Worm (Caenorhabditis elegans) whole organism, L1 larva: ENCODE data around the gene abu-14.
A peak's percentile ranks its signal among the peaks of the same experiment; 100 is the strongest.

Experiments used
- C16A3.4 ChIP-seq: fragments of 150-350 bp; optimal IDR thresholded peaks from 2 replicates; lab custom pipeline; 2014; ENCODE audit warnings: missing biosample characterization, missing genetic modification characterization
- Y116A8C.19 ChIP-seq: sonication (generic microtip); optimal IDR thresholded peaks from 2 replicates; lab custom pipeline; 2016; ENCODE audit warnings: missing compliant biosample characterization, missing genetic modification characterization, borderline replicate concordance
- alr-1 ChIP-seq: fragments of 200-800 bp; sonication (Bioruptor generic); optimal IDR thresholded peaks from 2 replicates; lab custom pipeline; 2018; ENCODE audit warnings: borderline replicate concordance, mild to moderate bottlenecking, missing genetic modification characterization, missing compliant biosample characterization
- blmp-1 ChIP-seq: fragments of 150-350 bp; optimal IDR thresholded peaks from 2 replicates; lab custom pipeline; 2014; ENCODE audit warnings: missing biosample characterization, missing genetic modification characterization
- ces-1 ChIP-seq: fragments of 150-350 bp; optimal IDR thresholded peaks from 2 replicates; lab custom pipeline; 2014; ENCODE audit warnings: missing biosample characterization, missing genetic modification reagents, missing genetic modification characterization
- dpl-1 ChIP-seq, 3 experiments: fragments of 150-350 bp in 2 of 3; sonication (generic microtip) in 1 of 3; optimal IDR thresholded peaks; 2 replicates each; lab custom pipeline; 2014 to 2017; ENCODE audit warnings: missing biosample characterization in 3 of 3, missing genetic modification characterization in 3 of 3, missing genetic modification reagents in 3 of 3
- dsc-1 ChIP-seq: sonication (generic microtip); optimal IDR thresholded peaks from 2 replicates; lab custom pipeline; 2016; ENCODE audit warnings: mild to moderate bottlenecking, missing genetic modification characterization, missing compliant biosample characterization
- efl-3 ChIP-seq: fragments of 200-800 bp; sonication (Bioruptor generic); optimal IDR thresholded peaks from 2 replicates; lab custom pipeline; 2018; ENCODE audit warnings: mild to moderate bottlenecking, missing genetic modification characterization, missing compliant biosample characterization
- elt-2 ChIP-seq: sonication (generic microtip); optimal IDR thresholded peaks from 2 replicates; lab custom pipeline; 2016; ENCODE audit warnings: missing genetic modification characterization, mild to moderate bottlenecking, inconsistent platforms, missing compliant biosample characterization, missing genetic modification reagents
- elt-3 ChIP-seq, 6 experiments: fragments of 150-350 bp in 1 of 6; sonication (generic microtip); optimal IDR thresholded peaks; 2 replicates each; lab custom pipeline; 2017 to 2018; ENCODE audit warnings: missing biosample characterization in 6 of 6, missing genetic modification characterization in 6 of 6, inconsistent platforms in 1 of 6
- ets-5 ChIP-seq: fragments of 200-800 bp; sonication (Bioruptor generic); IDR thresholded peaks from 2 replicates; pipeline ENCODE4 v1.3.6; 2022; ENCODE audit warnings: missing genetic modification characterization, missing compliant biosample characterization
- fkh-4 ChIP-seq: sonication (generic microtip); optimal IDR thresholded peaks from 2 replicates; lab custom pipeline; 2016; ENCODE audit warnings: missing compliant biosample characterization, missing genetic modification characterization, borderline replicate concordance
- fos-1 ChIP-seq: fragments of 150-350 bp; optimal IDR thresholded peaks from 2 replicates; lab custom pipeline; 2014; ENCODE audit warnings: missing biosample characterization, missing genetic modification characterization
- grh-1 ChIP-seq: fragments of 200-800 bp; sonication (Bioruptor generic); IDR thresholded peaks from 2 replicates; pipeline ENCODE4 v1.3.6; 2022; ENCODE audit warnings: missing genetic modification reagents, missing genetic modification characterization, missing compliant biosample characterization
- hlh-17 ChIP-seq: fragments of 200-800 bp; sonication (Bioruptor generic); optimal IDR thresholded peaks from 2 replicates; lab custom pipeline; 2018; ENCODE audit warnings: missing genetic modification characterization, mild to moderate bottlenecking, missing compliant biosample characterization, moderate library complexity, borderline replicate concordance
- hlh-4 ChIP-seq: sonication (generic microtip); optimal IDR thresholded peaks from 2 replicates; lab custom pipeline; 2016; ENCODE audit warnings: mild to moderate bottlenecking, missing genetic modification characterization, missing compliant biosample characterization
- lin-13 ChIP-seq: fragments of 150-350 bp; optimal IDR thresholded peaks from 2 replicates; lab custom pipeline; 2014; ENCODE audit warnings: missing biosample characterization, missing genetic modification reagents, missing genetic modification characterization
- lin-14 ChIP-seq: fragments of 200-800 bp; sonication (Bioruptor generic); optimal IDR thresholded peaks from 2 replicates; lab custom pipeline; 2018; ENCODE audit warnings: mild to moderate bottlenecking, missing genetic modification characterization, moderate library complexity, missing compliant biosample characterization
- lin-15B ChIP-seq: fragments of 150-350 bp; sonication (generic microtip); optimal IDR thresholded peaks from 3 replicates; lab custom pipeline; 2014; ENCODE audit warnings: missing biosample characterization, missing genetic modification characterization
- lin-35 ChIP-seq, 2 experiments: fragments of 150-350 bp; optimal IDR thresholded peaks; 2 replicates each; lab custom pipeline; 2014; ENCODE audit warnings: missing biosample characterization in 2 of 2, missing genetic modification characterization in 2 of 2, missing genetic modification reagents in 2 of 2
- lir-3 ChIP-seq: sonication (generic microtip); optimal IDR thresholded peaks from 2 replicates; lab custom pipeline; 2016; ENCODE audit warnings: mild to moderate bottlenecking, missing genetic modification characterization, moderate library complexity, missing compliant biosample characterization; ENCODE audit not compliant: poor library complexity
- lsy-2 ChIP-seq, 2 experiments: fragments of 150-350 bp; optimal IDR thresholded peaks; 2 replicates each; lab custom pipeline; 2014; ENCODE audit warnings: missing biosample characterization in 2 of 2, missing genetic modification characterization in 2 of 2
- mef-2 ChIP-seq: fragments of 150-350 bp; optimal IDR thresholded peaks from 2 replicates; lab custom pipeline; 2014; ENCODE audit warnings: missing biosample characterization, missing genetic modification characterization
- mep-1 ChIP-seq: fragments of 150-350 bp; optimal IDR thresholded peaks from 2 replicates; lab custom pipeline; 2014; ENCODE audit warnings: missing biosample characterization, missing genetic modification characterization
- nhr-11 ChIP-seq: fragments of 150-350 bp; optimal IDR thresholded peaks from 2 replicates; lab custom pipeline; 2014; ENCODE audit warnings: missing biosample characterization, missing genetic modification characterization
- nhr-20 ChIP-seq: sonication (generic microtip); optimal IDR thresholded peaks from 2 replicates; lab custom pipeline; 2016; ENCODE audit warnings: mild to moderate bottlenecking, missing genetic modification characterization, missing compliant biosample characterization
- nhr-237 ChIP-seq: fragments of 150-350 bp; optimal IDR thresholded peaks from 2 replicates; lab custom pipeline; 2014; ENCODE audit warnings: missing biosample characterization, missing genetic modification characterization
- nhr-28 ChIP-seq: fragments of 150-350 bp; optimal IDR thresholded peaks from 2 replicates; lab custom pipeline; 2014; ENCODE audit warnings: missing biosample characterization, missing genetic modification characterization
- nhr-71 ChIP-seq: sonication (generic microtip); optimal IDR thresholded peaks from 2 replicates; lab custom pipeline; 2016; ENCODE audit warnings: mild to moderate bottlenecking, missing genetic modification characterization, moderate library complexity, missing compliant biosample characterization
- nhr-76 ChIP-seq: sonication (generic microtip); optimal IDR thresholded peaks from 2 replicates; lab custom pipeline; 2017; ENCODE audit warnings: missing biosample characterization, missing genetic modification characterization
- nhr-90 ChIP-seq: sonication (generic microtip); optimal IDR thresholded peaks from 2 replicates; lab custom pipeline; 2016; ENCODE audit warnings: mild to moderate bottlenecking, missing genetic modification characterization, missing compliant biosample characterization; ENCODE audit not compliant: poor library complexity
- pax-3 ChIP-seq: fragments of 200-800 bp; sonication (Bioruptor generic); optimal IDR thresholded peaks from 2 replicates; lab custom pipeline; 2018; ENCODE audit warnings: mild to moderate bottlenecking, missing genetic modification characterization, moderate library complexity, missing compliant biosample characterization
- pqm-1 ChIP-seq: sonication (generic microtip); optimal IDR thresholded peaks from 3 replicates; lab custom pipeline; 2017; ENCODE audit warnings: missing biosample characterization, missing genetic modification characterization
- skn-1 ChIP-seq: fragments of 150-350 bp; optimal IDR thresholded peaks from 2 replicates; lab custom pipeline; 2014; ENCODE audit warnings: missing biosample characterization, missing genetic modification characterization
- snu-23 ChIP-seq: sonication (generic microtip); optimal IDR thresholded peaks from 2 replicates; lab custom pipeline; 2016; ENCODE audit warnings: missing genetic modification characterization, missing compliant biosample characterization
- sox-4 ChIP-seq: sonication (generic microtip); optimal IDR thresholded peaks from 2 replicates; lab custom pipeline; 2016; ENCODE audit warnings: missing genetic modification characterization, missing compliant biosample characterization
- sptf-1 ChIP-seq: fragments of 150-350 bp; optimal IDR thresholded peaks from 2 replicates; lab custom pipeline; 2014; ENCODE audit warnings: missing biosample characterization, missing genetic modification characterization
- swsn-7 ChIP-seq: sonication (generic microtip); optimal IDR thresholded peaks from 2 replicates; lab custom pipeline; 2016; ENCODE audit warnings: missing genetic modification characterization, missing compliant biosample characterization
- tlp-1 ChIP-seq: fragments of 150-350 bp; optimal IDR thresholded peaks from 2 replicates; lab custom pipeline; 2014; ENCODE audit warnings: missing biosample characterization, missing genetic modification characterization
- unc-130 ChIP-seq: fragments of 150-350 bp; optimal IDR thresholded peaks from 2 replicates; lab custom pipeline; 2017; ENCODE audit warnings: missing biosample characterization, missing genetic modification characterization, inconsistent platforms
- unc-30 ChIP-seq: sonication (generic microtip); optimal IDR thresholded peaks from 2 replicates; lab custom pipeline; 2017; ENCODE audit warnings: missing biosample characterization, missing genetic modification characterization
- unc-62 ChIP-seq: fragments of 150-350 bp; optimal IDR thresholded peaks from 2 replicates; lab custom pipeline; 2014; ENCODE audit warnings: missing biosample characterization, missing genetic modification reagents, missing genetic modification characterization
- vab-15 ChIP-seq: sonication (generic microtip); optimal IDR thresholded peaks from 2 replicates; lab custom pipeline; 2017; ENCODE audit warnings: missing genotype, mild to moderate bottlenecking, missing genetic modification characterization, missing compliant biosample characterization

abu-14 gene

DNA sequence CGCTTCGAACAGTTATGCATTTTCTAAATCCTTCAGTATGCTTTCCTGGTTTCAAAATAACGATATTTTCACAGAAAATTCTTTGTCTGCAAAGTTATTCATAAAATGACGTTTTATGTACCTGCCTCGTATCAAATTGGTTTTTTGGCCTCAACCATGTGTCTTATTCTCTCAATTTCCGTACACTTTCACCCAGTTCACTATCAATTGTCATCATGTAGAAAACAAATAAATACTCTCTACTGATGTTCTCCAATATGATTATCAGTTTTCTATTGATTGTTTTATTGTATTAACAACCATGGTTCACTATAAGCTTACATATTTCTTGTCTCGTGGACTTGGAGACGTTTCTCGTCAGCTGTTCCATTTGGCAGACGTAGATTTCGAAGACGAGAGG, 4.2 kb upstream of the abu-14 start, which contains the start of gene gst-13:
TSS of gene gst-13 (plus strand) at position 218 of the 400 bp plus-strand sequence.
- no peak for TF ChIP-seq swsn-7 (tag; lab: Kevin White, UChicago)
- no peak for TF ChIP-seq pax-3 (tag; lab: Kevin White, UChicago)
- peak in 2 of 6 experiments; percentile 8 to 46 for TF ChIP-seq elt-3 (tag; optimal IDR thresholded peaks at IDR 0.05; lab: Kevin White, UChicago)
- peak; percentile 64 for TF ChIP-seq lin-14 (GFP tag; lab: Kevin White, UChicago)
- TF ChIP-seq lin-35 (GFP tag; optimal IDR thresholded peaks at IDR 0.05; lab: Kevin White, UChicago) = peak in 1 of 2 experiments; percentile 34
- TF ChIP-seq nhr-237 (tag; lab: Kevin White, UChicago) = no peak
- TF ChIP-seq vab-15 = no peak
- no peak for TF ChIP-seq grh-1 (GFP tag; lab: Robert Waterston, UW)
- TF ChIP-seq unc-30 (tag; lab: Kevin White, UChicago) = no peak
- TF ChIP-seq mef-2 (tag; lab: Kevin White, UChicago) = no peak
- TF ChIP-seq hlh-4 (tag; lab: Kevin White, UChicago) = no peak
- TF ChIP-seq Y116A8C.19 (tag; lab: Kevin White, UChicago) = no peak
- TF ChIP-seq pqm-1 = no peak
- TF ChIP-seq snu-23 (GFP tag; lab: Kevin White, UChicago) = no peak
- TF ChIP-seq blmp-1 (tag; lab: Kevin White, UChicago) = peak; percentile 64
- peak; percentile 6 for TF ChIP-seq nhr-71 (tag; lab: Kevin White, UChicago)
- peak; percentile 61 for TF ChIP-seq elt-2 (tag; lab: Kevin White, UChicago)
- no peak for TF ChIP-seq sox-4
- no peak for TF ChIP-seq fos-1 (tag; lab: Kevin White, UChicago)
- TF ChIP-seq mep-1 = no peak
- peak; percentile 39 for TF ChIP-seq nhr-20 (tag; lab: Kevin White, UChicago)
- no peak for TF ChIP-seq lin-15B (tag; lab: Kevin White, UChicago)
- TF ChIP-seq skn-1 (tag; lab: Kevin White, UChicago) = peak; percentile 67
- TF ChIP-seq ets-5 = no peak
- no peak for TF ChIP-seq lin-13 (GFP tag; lab: Kevin White, UChicago)
- TF ChIP-seq dsc-1 (tag; lab: Kevin White, UChicago) = no peak
- no peak for TF ChIP-seq hlh-17 (GFP tag; lab: Kevin White, UChicago)
- TF ChIP-seq nhr-76 (tag; lab: Kevin White, UChicago) = no peak
- TF ChIP-seq C16A3.4 (tag; lab: Kevin White, UChicago) = no peak
- TF ChIP-seq efl-3 = no peak

DNA sequence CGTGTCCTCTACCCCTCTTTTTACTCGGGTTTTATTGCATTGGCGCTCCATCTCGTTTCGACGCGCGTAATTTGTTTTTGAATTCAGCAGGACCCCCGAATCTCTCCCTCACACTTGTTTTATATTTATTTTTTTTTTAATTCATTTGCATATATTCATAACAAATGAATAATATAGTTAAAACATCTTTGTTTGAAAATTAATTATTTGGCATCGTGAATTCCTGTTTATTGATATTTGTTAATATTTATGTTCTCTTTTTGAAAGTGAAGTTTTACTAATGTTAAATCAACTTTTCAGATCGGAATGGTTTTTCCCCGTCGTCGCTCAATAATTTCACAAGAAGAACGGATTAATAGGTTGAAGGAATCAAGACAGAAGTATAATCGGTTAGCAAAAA, 4.0 kb downstream of the abu-14 start, which contains the start of gene ZK1067.3:
TSS of gene ZK1067.3 (plus strand) at position 301 of the 400 bp plus-strand sequence.
- TF ChIP-seq nhr-11 (tag; lab: Kevin White, UChicago) (no peak), dpl-1 (GFP tag; optimal IDR thresholded peaks at IDR 0.05; lab: Kevin White, UChicago) (peak in 1 of 3 experiments; percentile 23), lin-35 (GFP tag; optimal IDR thresholded peaks at IDR 0.05; lab: Kevin White, UChicago) (peak in 1 of 2 experiments; percentile 5), lir-3 (tag; lab: Kevin White, UChicago) (no peak), nhr-20 (tag; lab: Kevin White, UChicago) (no peak)

DNA sequence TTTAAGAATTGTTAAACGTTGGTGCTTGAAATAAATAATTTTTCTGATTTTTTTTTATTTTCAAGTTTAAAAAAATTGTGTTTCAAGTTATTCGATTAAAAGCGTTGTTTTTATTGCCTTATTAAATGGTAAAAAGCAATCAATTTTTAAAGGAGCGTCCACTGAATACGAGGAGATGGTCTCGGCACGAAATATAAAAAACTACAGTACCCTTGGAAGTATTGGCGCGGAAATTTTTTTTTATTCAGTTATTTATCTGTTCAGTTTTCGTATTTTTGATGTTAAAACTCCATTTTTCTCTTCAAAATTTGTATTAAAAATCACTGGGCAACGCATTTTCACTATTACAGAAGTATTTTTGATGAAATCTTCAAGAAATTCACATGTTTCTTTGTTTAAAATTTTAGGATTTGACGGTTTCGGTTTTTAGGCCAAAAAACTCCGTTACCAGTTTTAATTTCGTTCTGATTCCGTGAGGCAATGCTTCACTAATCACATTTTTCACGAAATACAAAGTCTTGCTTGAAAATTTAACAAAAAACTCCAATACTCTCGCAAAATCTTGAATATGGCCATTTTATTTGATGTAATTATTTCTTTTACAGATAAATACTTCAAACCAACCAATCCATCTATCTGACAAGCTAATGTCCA, 13.8 kb downstream of the abu-14 start, which contains the start of gene znfx-1:
TSS of gene znfx-1 (plus strand) at position 604 of the 654 bp plus-strand sequence.
- TF ChIP-seq ces-1 (GFP tag; lab: Kevin White, UChicago) (no peak), dpl-1 (GFP tag; optimal IDR thresholded peaks at IDR 0.05; lab: Kevin White, UChicago) (no peak), tlp-1 (tag; lab: Kevin White, UChicago) (no peak), lsy-2 (tag; optimal IDR thresholded peaks at IDR 0.05; lab: Kevin White, UChicago) (no peak), snu-23 (GFP tag; lab: Kevin White, UChicago) (no peak), nhr-71 (tag; lab: Kevin White, UChicago) (no peak), alr-1 (tag; lab: Kevin White, UChicago) (no peak), sptf-1 (tag; lab: Kevin White, UChicago) (no peak), sox-4 (no peak), lin-15B (tag; lab: Kevin White, UChicago) (no peak), lin-14 (GFP tag; lab: Kevin White, UChicago) (no peak), nhr-28 (tag; lab: Kevin White, UChicago) (no peak), dsc-1 (tag; lab: Kevin White, UChicago) (no peak), vab-15 (no peak), nhr-76 (tag; lab: Kevin White, UChicago) (no peak), unc-62 (GFP tag; lab: Kevin White, UChicago) (no peak), unc-130 (tag; lab: Kevin White, UChicago) (no peak), fkh-4 (no peak), nhr-90 (tag; lab: Kevin White, UChicago) (no peak)
